Worm (Caenorhabditis elegans) whole organism, L4/young adult: ENCODE measurements around the gene F49E8.7.

Experiments
- W03F9.2 ChIP-seq: fragments of 150-350 bp; optimal IDR thresholded peaks from 2 replicates; lab custom pipeline; 2014; ENCODE audit warnings: missing biosample characterization, missing genetic modification characterization
- him-1 ChIP-seq: sonication (generic microtip); optimal IDR thresholded peaks from 2 replicates; lab custom pipeline; 2016; ENCODE audit warnings: missing genotype, missing genetic modification reagents, missing genetic modification characterization, missing compliant biosample characterization

- TF ChIP-seq him-1 (tag; lab: Kevin White, UChicago) (no peak), W03F9.2 (tag; lab: Kevin White, UChicago) (no peak)
Observed at ce11 chrIV:7510829-7511228, 45.3 kb downstream of the F49E8.7 start.
